Worm (Caenorhabditis elegans) whole organism, young adult: ENCODE data around the gene fubl-2.

Experiments used
- T26A5.8 ChIP-seq: sonication (generic microtip); optimal IDR thresholded peaks from 2 replicates; lab custom pipeline; 2016; ENCODE audit warnings: missing genetic modification characterization, missing compliant biosample characterization
- ama-1 ChIP-seq, 3 experiments: fragments of 150-350 bp in 1 of 3; sonication (generic microtip) in 2 of 3; optimal IDR thresholded peaks; 2 replicates each; lab custom pipeline; 2014 to 2018; ENCODE audit warnings: missing biosample characterization in 2 of 3, missing genetic modification characterization in 2 of 3, missing genetic modification reagents in 2 of 3
- egl-18 ChIP-seq: fragments of 200-800 bp; sonication (Bioruptor generic); IDR thresholded peaks from 2 replicates; pipeline ENCODE4 v1.3.6; 2022; ENCODE audit warnings: missing genetic modification reagents, missing genetic modification characterization, missing compliant biosample characterization
- ets-4 ChIP-seq: fragments of 200-800 bp; sonication (Bioruptor generic); optimal IDR thresholded peaks from 2 replicates; lab custom pipeline; 2018; ENCODE audit warnings: mild to moderate bottlenecking, missing genetic modification characterization, missing compliant biosample characterization
- gei-17 ChIP-seq: fragments of 200-800 bp; sonication (Bioruptor generic); optimal IDR thresholded peaks from 2 replicates; lab custom pipeline; 2018; ENCODE audit warnings: mild to moderate bottlenecking, missing genetic modification characterization, missing compliant biosample characterization
- hlh-26 ChIP-seq: fragments of 200-800 bp; sonication (Bioruptor generic); conservative IDR thresholded peaks from 2 replicates; pipeline ENCODE4 v1.3.6; 2022; ENCODE audit warnings: missing genetic modification reagents, missing genetic modification characterization, missing compliant biosample characterization
- hsf-1 ChIP-seq: fragments of 200-800 bp; sonication (Bioruptor generic); IDR thresholded peaks from 2 replicates; pipeline ENCODE4 v1.3.6; 2022; ENCODE audit warnings: missing genetic modification reagents, missing genetic modification characterization, missing compliant biosample characterization
- pha-4 ChIP-seq: fragments of 150-350 bp; sonication (generic microtip); optimal IDR thresholded peaks from 2 replicates; lab custom pipeline; 2014; ENCODE audit warnings: missing biosample characterization, missing genetic modification reagents, missing genetic modification characterization
- sdz-38 ChIP-seq: sonication (generic microtip); optimal IDR thresholded peaks from 2 replicates; lab custom pipeline; 2016; ENCODE audit warnings: missing genotype, missing genetic modification characterization, missing compliant biosample characterization
- sea-2 ChIP-seq: fragments of 200-800 bp; sonication (Bioruptor generic); IDR thresholded peaks from 2 replicates; pipeline ENCODE4 v1.3.6; 2022; ENCODE audit warnings: missing genetic modification characterization, missing compliant biosample characterization
- snpc-3.4 ChIP-seq: sonication (generic microtip); optimal IDR thresholded peaks from 2 replicates; lab custom pipeline; 2017; ENCODE audit warnings: missing genetic modification characterization, mild to moderate bottlenecking, missing compliant biosample characterization, antibody characterized with exemption, moderate library complexity, missing genotype, missing genetic modification reagents
- snpc-4 ChIP-seq, 5 experiments: fragments of 150-350 bp in 1 of 5; sonication (generic microtip) in 4 of 5; optimal IDR thresholded peaks; 2 replicates each; lab custom pipeline; 2014 to 2018; ENCODE audit warnings: missing genetic modification characterization in 5 of 5, missing biosample characterization in 3 of 5, antibody characterized with exemption in 2 of 5, mild to moderate bottlenecking in 2 of 5, missing compliant biosample characterization in 2 of 5, missing genotype in 2 of 5, moderate library complexity in 2 of 5, missing genetic modification reagents in 1 of 5
- ztf-22 ChIP-seq: fragments of 200-800 bp; sonication (Bioruptor generic); optimal IDR thresholded peaks from 2 replicates; lab custom pipeline; 2018; ENCODE audit warnings: mild to moderate bottlenecking, missing genetic modification characterization, moderate library complexity, missing compliant biosample characterization

ce11 chrIII:7072452-7072851 lies 15.1 kb downstream of the fubl-2 start, which contains the start of gene lin-37:
- TF ChIP-seq sea-2 (GFP tag; lab: Robert Waterston, UW) (no peak), pha-4 (tag; lab: Kevin White, UChicago) (no peak), ets-4 (GFP tag; lab: Kevin White, UChicago) (no peak), snpc-3.4 (tag; lab: Kevin White, UChicago) (no peak), snpc-4 (GFP tag; optimal IDR thresholded peaks at IDR 0.05; lab: Kevin White, UChicago) (no peak), snpc-4 (tag; optimal IDR thresholded peaks at IDR 0.05; lab: Kevin White, UChicago) (no peak), T26A5.8 (tag; lab: Kevin White, UChicago) (no peak), hlh-26 (GFP tag; lab: Robert Waterston, UW) (no peak), gei-17 (GFP tag; lab: Kevin White, UChicago) (no peak), hsf-1 (no peak), ztf-22 (GFP tag; lab: Kevin White, UChicago) (no peak), egl-18 (GFP tag; lab: Robert Waterston, UW) (no peak), ama-1 (optimal IDR thresholded peaks at IDR 0.05; lab: Kevin White, UChicago) (no peak), ama-1 (GFP tag; optimal IDR thresholded peaks at IDR 0.05; lab: Kevin White, UChicago) (no peak), sdz-38 (tag; lab: Kevin White, UChicago) (no peak)
